Worm (Caenorhabditis elegans) whole organism, dauer: Measurements from ENCODE around the gene rbc-1.

Source experiments
- unc-62 ChIP-seq: sonication (generic microtip); optimal IDR thresholded peaks from 2 replicates; lab custom pipeline; 2017; ENCODE audit warnings: missing biosample characterization, missing genetic modification reagents, missing genetic modification characterization

The rbc-1 gene

DNA sequence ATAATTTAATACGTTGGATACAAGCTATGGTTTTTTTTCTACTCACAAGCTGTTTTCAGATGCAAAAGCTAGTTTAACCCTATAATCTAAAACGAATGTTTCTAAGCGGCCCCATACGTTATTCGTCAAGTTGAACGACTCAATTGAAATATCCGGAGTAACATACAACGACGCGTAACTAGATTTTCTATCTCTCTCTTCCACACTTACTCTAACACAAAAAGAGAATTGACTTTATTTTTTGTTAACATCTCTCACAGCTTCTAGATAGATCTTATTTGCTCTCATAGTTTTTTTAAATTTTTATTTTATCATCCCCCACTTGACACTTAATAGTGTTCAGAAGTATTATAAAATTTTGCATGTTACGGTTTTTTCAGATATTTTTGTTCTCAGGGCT is 18.0 kb upstream of the rbc-1 start:
- TF ChIP-seq unc-62: no peak

DNA sequence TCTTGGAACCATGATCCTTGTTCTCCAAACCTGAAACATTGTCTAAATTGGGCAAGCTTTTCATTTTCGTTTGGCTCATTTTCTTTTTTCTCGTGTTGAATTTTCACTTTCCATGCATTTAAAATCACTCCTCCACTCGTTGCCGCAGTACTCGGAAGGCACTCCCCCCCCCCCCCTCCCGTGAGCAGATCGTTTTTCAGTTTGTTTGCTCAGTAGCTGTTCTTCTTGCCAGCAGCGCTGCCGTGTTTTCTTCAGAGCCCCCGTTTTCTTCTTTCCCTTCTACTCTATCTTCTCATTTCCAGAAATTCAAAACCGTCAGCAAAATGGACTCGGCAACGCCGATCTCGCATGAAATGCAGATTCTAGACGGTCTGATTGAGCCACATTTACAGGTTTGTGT is 16.3 kb upstream of the rbc-1 start, which contains the start of gene C44H4.8:
C44H4.8 (plus strand) TSS at position 301 of the 400 bp plus-strand sequence.
- no peak for TF ChIP-seq unc-62

DNA sequence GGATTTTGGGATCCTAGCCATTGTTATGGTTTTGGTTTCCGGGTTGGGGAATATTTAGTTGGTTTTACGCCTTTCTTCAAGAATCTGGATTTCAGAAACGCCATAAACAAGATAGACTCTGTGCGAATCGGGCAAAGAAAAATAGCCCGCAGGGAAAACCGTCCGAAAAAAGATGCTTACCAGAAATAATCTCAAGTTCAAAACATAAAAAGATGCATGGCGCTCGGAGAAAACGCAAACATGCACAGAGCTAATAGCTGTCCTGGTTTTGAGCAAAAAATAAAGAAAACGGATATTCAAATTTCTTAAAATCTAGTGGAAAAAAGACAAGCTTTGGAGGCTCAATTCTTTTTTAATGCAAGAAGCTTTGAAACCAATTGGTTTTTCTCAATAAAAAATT is 11.9 kb upstream of the rbc-1 start, which contains the start of gene C44H4.6:
C44H4.6 (minus strand) TSS at position 101 of the 400 bp plus-strand sequence.
- TF ChIP-seq unc-62: no peak

DNA sequence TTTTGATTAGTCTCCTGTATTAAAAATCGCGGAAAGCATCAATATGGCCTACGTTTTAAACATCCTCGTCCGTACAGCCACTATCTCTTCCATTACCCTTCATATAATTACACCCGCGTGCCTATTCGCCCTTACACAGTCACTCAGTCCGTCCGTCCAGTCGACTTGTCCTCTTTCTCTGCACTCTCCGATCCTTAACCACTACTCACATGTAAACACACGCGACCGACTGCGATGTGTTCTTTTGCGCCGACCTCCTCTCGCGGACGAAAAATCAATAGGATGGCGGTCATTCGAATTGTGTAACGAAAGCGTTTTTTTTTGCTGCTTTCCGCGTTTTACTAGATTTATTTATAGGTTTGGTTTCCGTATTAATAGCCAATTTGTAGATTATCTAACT is 8.5 kb upstream of the rbc-1 start, which contains the start of gene eor-2:
eor-2 (plus strand) TSS at position 342 of the 400 bp plus-strand sequence.
- no peak for TF ChIP-seq unc-62

DNA sequence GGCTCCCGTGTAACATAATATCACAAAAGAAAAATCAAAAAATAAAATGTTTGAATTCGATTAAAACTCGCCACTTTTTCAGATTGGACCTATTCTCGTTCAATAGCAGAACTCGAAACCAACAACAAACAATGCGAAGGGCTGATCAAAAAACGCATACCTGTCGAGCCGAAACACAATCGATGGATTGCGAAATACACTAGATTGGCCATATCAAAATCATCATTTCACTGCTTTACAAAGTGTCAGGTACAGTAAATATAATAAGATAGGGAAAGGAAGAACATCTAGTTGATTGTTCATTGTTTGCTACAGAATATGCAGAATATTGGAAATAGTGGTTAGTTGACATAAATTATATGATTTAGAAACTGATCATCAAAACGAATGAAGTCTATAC is 3.4 kb upstream of the rbc-1 start:
- no peak for TF ChIP-seq unc-62

DNA sequence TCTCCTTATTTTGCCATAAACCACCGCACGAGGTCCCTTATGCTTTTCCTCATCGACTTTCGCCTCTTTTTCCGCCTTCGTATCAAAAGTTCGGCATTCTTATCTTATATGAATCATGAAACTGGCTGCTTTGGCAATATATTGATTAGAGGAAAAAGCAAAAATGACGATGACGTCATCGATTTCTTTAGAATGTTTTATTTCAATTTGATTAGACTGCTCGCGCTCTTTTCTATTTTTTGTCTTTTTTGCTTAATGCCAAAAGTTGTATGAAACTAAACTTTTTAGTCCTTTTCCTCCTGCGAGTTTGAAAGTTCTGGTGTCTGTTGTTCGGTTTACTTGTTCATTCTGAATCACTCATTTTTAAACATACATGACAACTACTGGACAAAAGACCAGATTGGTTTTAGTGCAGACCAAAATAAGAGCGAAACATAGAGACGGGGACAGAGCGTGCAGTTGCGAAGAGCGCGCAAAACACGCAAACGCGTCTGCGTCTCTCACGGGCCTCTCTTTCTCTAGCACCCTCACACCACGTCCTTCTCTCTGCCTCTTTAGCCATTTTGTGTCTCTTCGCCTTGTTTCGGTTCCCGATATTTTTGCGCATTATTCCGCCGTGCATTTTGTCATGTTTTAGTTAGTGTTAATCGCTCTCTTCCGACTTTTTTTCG is 946 bp upstream of the rbc-1 start:
- TF ChIP-seq unc-62: no peak

DNA sequence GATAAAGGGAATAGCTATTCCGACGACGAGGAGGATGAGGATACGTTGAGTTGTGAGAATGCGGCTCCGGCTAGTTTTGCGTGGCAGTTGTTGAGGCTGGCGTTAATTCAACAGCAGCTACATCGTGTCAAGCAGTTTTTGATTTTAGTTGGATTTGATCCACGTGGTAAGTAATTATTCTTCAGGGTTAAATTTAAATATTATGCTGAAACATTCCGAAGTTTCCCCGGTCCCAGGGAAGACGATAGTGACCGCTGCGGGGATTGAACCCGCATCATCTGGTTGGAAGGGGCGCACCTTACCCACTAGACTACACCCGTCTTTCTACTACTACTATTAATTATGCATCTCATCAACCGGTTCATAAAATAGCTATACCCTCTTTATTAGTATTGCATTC is 10.0 kb downstream of the rbc-1 start:
- TF ChIP-seq unc-62: no peak

DNA sequence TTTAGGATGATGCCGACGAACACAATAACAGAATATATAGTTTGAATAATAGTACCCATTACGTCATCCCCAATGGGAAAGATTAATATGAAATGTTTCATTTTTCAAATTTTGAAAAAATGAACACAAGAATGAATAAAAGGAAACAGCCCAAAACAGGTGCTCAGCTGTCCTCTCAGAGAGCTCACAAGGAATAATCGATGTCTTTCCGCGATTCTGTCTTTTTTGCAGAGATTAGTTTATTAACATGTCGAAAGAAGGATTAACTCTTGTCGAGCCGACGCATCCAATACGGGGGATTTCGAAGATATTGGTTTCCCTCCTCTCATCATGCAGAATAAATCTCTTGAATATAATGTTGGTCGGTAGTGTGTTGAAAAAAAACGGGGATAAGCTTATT is 17.6 kb downstream of the rbc-1 start, which contains the start of gene F54E4.2:
F54E4.2 (minus strand) TSS at position 101 of the 400 bp plus-strand sequence.
- TF ChIP-seq unc-62: no peak

DNA sequence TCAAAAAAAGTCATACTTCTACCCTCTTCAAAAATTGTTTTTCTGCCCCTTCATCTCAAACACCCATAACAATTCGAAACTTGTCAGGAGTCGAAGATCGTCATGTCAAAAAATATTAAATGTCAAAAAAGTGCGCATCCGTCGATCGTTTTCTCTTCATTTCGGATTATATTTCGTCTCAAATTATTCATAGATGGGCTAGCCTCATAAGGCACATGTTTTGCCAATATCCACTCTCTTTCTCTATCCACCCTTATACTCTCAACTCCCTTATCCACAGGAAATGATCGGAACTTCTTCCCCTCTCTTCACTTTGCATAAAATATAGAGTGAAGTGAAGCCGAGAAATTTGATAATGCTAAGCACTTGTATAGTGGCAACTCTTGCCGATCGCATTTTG is 22.5 kb downstream of the rbc-1 start:
- no peak for TF ChIP-seq unc-62

DNA sequence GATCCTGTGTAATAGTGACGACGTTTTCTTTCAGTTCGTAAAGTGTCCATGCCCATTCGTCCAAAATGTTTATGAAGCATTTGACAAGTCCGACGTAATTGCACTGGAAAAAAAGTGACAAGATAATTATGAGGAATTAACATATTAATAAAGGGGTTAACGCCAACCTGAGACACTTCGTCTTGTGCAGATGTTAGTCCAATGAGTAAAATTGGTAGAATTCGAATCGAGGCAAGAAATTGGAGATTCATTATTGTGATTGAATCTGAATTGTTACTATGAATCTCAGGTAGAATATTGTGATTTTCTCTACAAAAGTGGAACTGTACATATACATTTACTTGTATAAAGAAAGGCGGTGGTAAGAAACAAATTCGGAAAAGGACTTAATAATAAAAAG is 25.0 kb downstream of the rbc-1 start, which contains the start of gene F54E4.3:
F54E4.3 (minus strand) TSS at position 265 of the 400 bp plus-strand sequence.
- no peak for TF ChIP-seq unc-62

DNA sequence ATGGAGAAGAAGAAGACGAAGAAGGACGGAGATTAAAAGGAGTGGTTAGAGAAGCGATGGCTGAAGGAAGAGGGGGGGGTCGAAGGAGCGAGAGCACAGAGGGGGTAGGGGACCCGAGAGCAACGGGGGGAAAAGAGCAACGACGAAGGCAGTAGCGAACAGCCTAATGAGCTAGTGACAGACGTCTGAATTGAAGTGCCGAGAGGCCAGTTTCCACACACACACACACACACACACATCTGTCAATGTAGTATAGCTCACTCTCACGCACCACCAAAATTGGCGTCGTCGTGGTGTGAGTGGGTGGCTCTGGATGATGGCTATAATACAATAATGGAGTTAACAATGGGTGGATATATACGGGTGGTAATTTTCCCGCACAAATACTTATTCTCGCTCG is 25.5 kb downstream of the rbc-1 start:
- TF ChIP-seq unc-62: no peak

DNA sequence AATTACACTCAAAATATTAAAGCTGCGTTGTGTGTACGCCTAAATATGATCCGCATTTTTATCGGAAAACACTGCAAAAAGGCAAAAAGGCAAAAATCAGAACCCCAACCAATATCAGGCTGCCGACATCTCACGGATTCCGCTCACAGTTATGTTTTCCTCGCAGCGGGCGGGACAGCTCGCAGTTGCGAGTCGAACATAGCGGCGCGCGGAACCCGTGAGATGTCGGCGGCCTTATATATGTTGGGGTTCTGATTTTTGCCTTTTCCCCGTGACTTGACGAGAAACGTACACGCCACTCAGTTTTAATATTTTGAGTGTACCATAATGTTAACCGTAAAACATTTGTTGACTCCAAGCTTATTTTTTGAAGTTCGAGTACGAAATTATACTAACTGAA is 26.3 kb downstream of the rbc-1 start:
- TF ChIP-seq unc-62: no peak

DNA sequence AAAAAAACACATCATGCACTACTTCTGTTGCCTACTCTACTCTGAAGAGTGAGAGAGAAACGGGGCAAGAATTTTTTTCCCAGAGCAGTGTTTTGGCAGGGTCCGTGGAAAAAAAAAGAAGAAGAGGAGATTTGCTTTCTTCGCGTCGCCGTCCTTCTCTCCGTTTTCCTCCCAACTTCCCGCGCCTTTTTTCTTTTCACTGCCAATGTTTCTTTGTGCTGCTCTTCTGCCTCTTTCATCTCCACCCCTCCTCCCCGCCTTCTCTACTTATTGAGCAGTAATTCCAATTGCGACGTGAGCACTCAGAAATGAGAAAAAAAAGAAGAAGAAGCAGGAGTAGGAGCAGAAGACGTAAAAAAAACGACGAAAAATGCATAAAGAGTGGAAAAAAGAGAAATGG is 28.8 kb downstream of the rbc-1 start:
- TF ChIP-seq unc-62: no peak

DNA sequence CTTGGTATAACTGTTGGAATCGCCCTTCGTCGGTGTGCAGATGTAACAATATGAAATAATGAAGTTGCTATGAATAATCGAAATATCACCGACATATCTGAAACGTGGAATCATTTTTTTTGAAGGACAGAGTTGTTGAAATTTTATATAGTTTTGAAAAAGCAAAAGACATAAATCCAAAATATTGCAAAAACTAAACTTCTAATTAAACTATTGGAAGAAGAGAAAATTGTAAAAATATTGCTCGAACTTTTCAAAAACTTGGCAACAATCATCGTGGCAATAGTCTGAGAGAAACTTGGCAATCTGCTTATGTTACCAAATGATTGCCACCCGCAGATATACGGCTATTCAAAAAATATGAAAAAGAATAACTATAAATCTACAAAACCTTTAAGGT is 34.2 kb downstream of the rbc-1 start, which contains the start of gene F54E4.4:
F54E4.4 (minus strand) TSS at position 101 of the 400 bp plus-strand sequence.
- TF ChIP-seq unc-62: no peak

DNA sequence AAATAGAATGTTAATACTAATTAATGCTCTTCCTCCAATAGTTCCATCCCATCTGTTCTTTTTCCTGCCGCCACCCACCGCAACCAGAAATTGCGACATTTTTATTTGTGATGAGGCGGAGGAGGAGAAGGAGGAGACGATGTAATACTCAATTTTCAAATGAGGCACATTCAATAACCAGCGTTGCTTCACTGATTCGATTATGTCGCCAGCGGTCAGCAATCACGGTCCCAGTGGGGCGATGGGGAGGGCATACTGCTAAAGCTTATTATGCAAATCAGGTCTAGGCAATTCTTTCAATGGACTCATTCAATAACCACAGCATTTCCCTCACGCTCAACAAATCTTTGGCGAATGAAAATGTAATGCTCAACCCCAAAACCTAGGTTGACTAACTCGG is 38.0 kb downstream of the rbc-1 start:
- no peak for TF ChIP-seq unc-62

DNA sequence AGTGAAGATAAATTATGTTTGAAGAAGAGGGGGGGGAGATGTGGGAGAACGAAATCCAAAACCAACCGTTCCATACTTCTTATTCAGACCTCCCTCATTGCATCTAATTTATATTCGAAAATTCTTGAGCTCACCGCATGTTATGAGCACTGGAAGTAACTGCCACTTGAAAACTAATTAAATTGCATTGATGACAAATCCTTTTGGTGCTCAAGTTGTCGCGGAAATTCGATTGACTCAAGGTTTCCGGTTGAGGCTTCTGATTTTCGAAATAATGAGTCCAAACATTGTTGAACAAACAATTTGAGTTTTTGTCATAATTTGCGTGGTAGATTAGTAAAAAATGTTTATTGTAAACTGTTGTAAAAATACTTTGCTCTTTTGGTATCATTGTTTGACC is 40.9 kb downstream of the rbc-1 start:
- no peak for TF ChIP-seq unc-62

DNA sequence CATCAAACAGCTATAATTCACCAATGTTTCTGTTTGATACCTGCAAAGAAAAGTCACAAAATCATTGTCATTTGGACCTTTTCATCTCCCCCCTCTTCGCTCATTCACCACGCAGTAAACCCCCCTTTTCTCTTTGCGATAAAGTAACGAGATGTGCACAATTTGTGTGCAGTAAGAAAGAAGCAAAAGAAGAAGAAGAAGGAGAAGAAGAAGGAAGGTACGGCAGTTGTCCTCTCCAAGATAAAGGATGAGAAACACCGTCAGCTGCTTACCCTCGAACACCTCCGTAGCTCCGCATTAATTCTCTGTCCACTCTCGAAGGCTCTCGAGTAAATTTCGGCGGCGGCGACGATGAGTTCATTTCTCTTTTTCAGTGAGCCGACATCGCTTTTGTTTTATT is 42.3 kb downstream of the rbc-1 start:
- no peak for TF ChIP-seq unc-62

DNA sequence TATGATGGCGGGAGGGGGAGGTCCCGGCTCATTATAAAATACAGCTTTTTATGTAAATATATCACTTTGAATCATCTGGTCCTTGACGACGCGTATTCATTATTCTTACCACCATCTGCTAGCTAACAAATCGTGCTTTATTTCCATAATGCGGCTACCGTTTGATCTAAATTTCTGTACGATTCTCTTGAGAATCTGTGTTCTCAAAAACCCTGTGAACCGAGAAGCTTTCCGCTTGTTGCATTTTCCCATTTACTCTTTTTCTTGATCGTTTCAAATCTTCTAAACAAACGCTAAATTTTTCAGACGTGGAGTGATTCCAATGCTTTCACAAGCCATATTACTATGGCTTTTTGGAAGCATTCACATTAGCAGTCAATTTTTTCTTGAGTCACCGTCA is 43.5 kb downstream of the rbc-1 start, which contains the start of gene syg-2:
syg-2 (plus strand) TSS at position 301 of the 400 bp plus-strand sequence.
- TF ChIP-seq unc-62: no peak

DNA sequence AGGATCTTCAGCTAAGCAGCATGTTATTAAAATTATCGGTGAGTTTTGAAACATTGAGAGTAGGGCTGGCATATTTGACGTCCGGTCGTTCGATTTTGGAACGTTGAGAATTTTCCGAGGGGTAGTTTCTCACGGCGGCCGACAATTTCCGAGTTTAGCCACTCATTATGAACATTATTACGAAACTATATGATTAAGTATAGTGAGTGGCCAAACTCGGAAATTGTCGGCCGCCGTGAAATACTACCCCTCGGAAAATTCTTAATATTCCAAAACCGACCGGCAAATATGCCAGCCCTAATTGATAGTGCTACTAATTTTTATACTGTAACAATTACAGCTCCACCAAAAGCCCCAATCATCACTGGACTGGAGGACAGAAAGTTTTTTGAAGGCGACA is 46.3 kb downstream of the rbc-1 start:
- TF ChIP-seq unc-62: no peak
